Fruit fly (Drosophila melanogaster) whole organism, embryonic: Measurements from ENCODE around the gene ATP7.
A peak's percentile ranks its signal among the peaks of the same experiment; 100 is the strongest.

Experiments used
- Bdp1 ChIP-seq: fragments of 200-800 bp; sonication (Bioruptor generic); optimal IDR thresholded peaks from 3 replicates; lab custom pipeline; 2016; ENCODE audit warnings: missing biosample characterization, missing genetic modification characterization
- Blimp-1 ChIP-seq: fragments of 200-800 bp; sonication (Bioruptor generic); optimal IDR thresholded peaks from 3 replicates; lab custom pipeline; 2018; ENCODE audit warnings: missing biosample characterization, missing genetic modification characterization, mild to moderate bottlenecking, moderate library complexity, missing genetic modification reagents
- CG11456 ChIP-seq: fragments of 200-800 bp; sonication (Bioruptor generic); IDR thresholded peaks from 3 replicates; pipeline ENCODE4 v1.3.6; 2022; ENCODE audit warnings: missing biosample characterization, missing genetic modification characterization
- CG13287 ChIP-seq: fragments of 200-800 bp; sonication (Bioruptor generic); IDR thresholded peaks from 2 replicates; pipeline ENCODE4 v1.3.6; 2022; ENCODE audit warnings: missing biosample characterization, missing genetic modification characterization; ENCODE audit not compliant: partially characterized antibody
- CG13624 ChIP-seq: fragments of 200-800 bp; sonication (Bioruptor generic); optimal IDR thresholded peaks from 2 replicates; lab custom pipeline; 2016; ENCODE audit warnings: missing biosample characterization, missing genetic modification characterization
- CG13894 ChIP-seq: fragments of 200-800 bp; sonication (Bioruptor generic); optimal IDR thresholded peaks from 3 replicates; lab custom pipeline; 2018; ENCODE audit warnings: missing biosample characterization, mild to moderate bottlenecking, missing genetic modification characterization, moderate library complexity
- CG14441 ChIP-seq: fragments of 200-800 bp; sonication (Bioruptor generic); IDR thresholded peaks from 2 replicates; pipeline ENCODE4 v1.3.6; 2022; ENCODE audit warnings: missing biosample characterization, missing genetic modification characterization
- CG16779 ChIP-seq: fragments of 200-800 bp; sonication (Bioruptor generic); IDR thresholded peaks from 2 replicates; pipeline ENCODE4 v1.3.6; 2022; ENCODE audit warnings: missing biosample characterization, missing genetic modification characterization
- CG17829 ChIP-seq: fragments of 200-800 bp; optimal IDR thresholded peaks from 2 replicates; lab custom pipeline; 2019; ENCODE audit warnings: missing biosample characterization, mild to moderate bottlenecking, missing genetic modification characterization, moderate library complexity
- CG18262 ChIP-seq: fragments of 200-800 bp; optimal IDR thresholded peaks from 3 replicates; lab custom pipeline; 2019; ENCODE audit warnings: missing biosample characterization, mild to moderate bottlenecking, missing genetic modification characterization, moderate library complexity
- CG18476 ChIP-seq: fragments of 200-800 bp; sonication (Bioruptor generic); optimal IDR thresholded peaks from 2 replicates; lab custom pipeline; 2016; ENCODE audit warnings: missing biosample characterization, mild to moderate bottlenecking, missing genetic modification characterization
- CG32532 ChIP-seq: fragments of 200-800 bp; sonication (Bioruptor generic); IDR thresholded peaks from 2 replicates; pipeline ENCODE4 v1.3.6; 2022; ENCODE audit warnings: missing biosample characterization, missing genetic modification characterization
- CG32767 ChIP-seq: fragments of 200-800 bp; sonication (Bioruptor generic); IDR thresholded peaks from 2 replicates; pipeline ENCODE4 v1.3.6; 2022; ENCODE audit warnings: missing biosample characterization, missing genetic modification characterization
- CG34422 ChIP-seq: fragments of 200-800 bp; sonication (Bioruptor generic); IDR thresholded peaks from 3 replicates; pipeline ENCODE4 v1.3.6; 2022; ENCODE audit warnings: missing biosample characterization, missing genetic modification characterization
- CG4424 ChIP-seq: fragments of 200-800 bp; sonication (Bioruptor generic); optimal IDR thresholded peaks from 3 replicates; lab custom pipeline; 2016; ENCODE audit warnings: missing biosample characterization, missing genetic modification characterization
- CG4707 ChIP-seq: fragments of 200-800 bp; sonication (Bioruptor generic); optimal IDR thresholded peaks from 2 replicates; lab custom pipeline; 2018; ENCODE audit warnings: missing biosample characterization, mild to moderate bottlenecking, missing genetic modification characterization, moderate library complexity
- CG9215 ChIP-seq: fragments of 200-800 bp; sonication (Bioruptor generic); IDR thresholded peaks from 2 replicates; pipeline ENCODE4 v1.3.6; 2022; ENCODE audit warnings: missing biosample characterization, missing genetic modification characterization
- CG9437 ChIP-seq: fragments of 200-800 bp; sonication (Bioruptor generic); optimal IDR thresholded peaks from 2 replicates; lab custom pipeline; 2018; ENCODE audit warnings: missing biosample characterization, mild to moderate bottlenecking, missing genetic modification characterization
- CkIIα-i1 ChIP-seq: fragments of 200-800 bp; sonication (Bioruptor generic); IDR thresholded peaks from 2 replicates; pipeline ENCODE4 v1.3.6; 2022; ENCODE audit warnings: missing biosample characterization, missing genetic modification characterization
- Dip3 ChIP-seq: fragments of 200-800 bp; sonication (Bioruptor generic); optimal IDR thresholded peaks from 3 replicates; lab custom pipeline; 2016; ENCODE audit warnings: missing biosample characterization, missing genetic modification characterization
- Dll ChIP-seq: fragments of 200-800 bp; sonication (Bioruptor generic); IDR thresholded peaks from 4 replicates; pipeline ENCODE4 v1.3.6; 2022; ENCODE audit warnings: missing biosample characterization, missing genetic modification characterization; ENCODE audit not compliant: partially characterized antibody
- H2.0 ChIP-seq: fragments of 200-800 bp; sonication (Bioruptor generic); IDR thresholded peaks from 2 replicates; pipeline ENCODE4 v1.3.6; 2022; ENCODE audit warnings: missing biosample characterization, missing genetic modification characterization
- Ptx1 ChIP-seq: fragments of 200-800 bp; sonication (Bioruptor generic); IDR thresholded peaks from 2 replicates; pipeline ENCODE4 v1.3.6; 2022; ENCODE audit warnings: missing biosample characterization, missing genetic modification characterization
- Scr ChIP-seq: fragments of 200-800 bp; sonication (Bioruptor generic); IDR thresholded peaks from 2 replicates; pipeline ENCODE4 v1.3.6; 2022; ENCODE audit warnings: missing biosample characterization, missing genetic modification characterization; ENCODE audit not compliant: partially characterized antibody
- Xrp1 ChIP-seq: fragments of 200-800 bp; sonication (Bioruptor generic); IDR thresholded peaks from 2 replicates; pipeline ENCODE4 v1.3.6; 2022; ENCODE audit warnings: missing biosample characterization, missing genetic modification characterization
- YL-1 ChIP-seq: fragments of 200-800 bp; sonication (Bioruptor generic); optimal IDR thresholded peaks from 3 replicates; lab custom pipeline; 2017; ENCODE audit warnings: missing biosample characterization, mild to moderate bottlenecking, missing genetic modification characterization
- abd-A ChIP-seq: fragments of 200-800 bp; sonication (Bioruptor generic); optimal IDR thresholded peaks from 3 replicates; lab custom pipeline; 2019; ENCODE audit warnings: missing biosample characterization, mild to moderate bottlenecking, missing genetic modification characterization, moderate library complexity
- al ChIP-seq: fragments of 200-800 bp; sonication (Bioruptor generic); IDR thresholded peaks from 2 replicates; pipeline ENCODE4 v1.3.6; 2022; ENCODE audit warnings: missing biosample characterization, missing genetic modification characterization
- ap ChIP-seq: fragments of 200-800 bp; sonication (Bioruptor generic); IDR thresholded peaks from 2 replicates; pipeline ENCODE4 v1.3.6; 2022; ENCODE audit warnings: missing biosample characterization, missing genetic modification characterization
- az2 ChIP-seq: fragments of 200-800 bp; sonication (Bioruptor generic); optimal IDR thresholded peaks from 3 replicates; lab custom pipeline; 2016; ENCODE audit warnings: missing biosample characterization, missing genetic modification characterization
- chinmo ChIP-seq: fragments of 200-800 bp; sonication (Bioruptor generic); IDR thresholded peaks from 4 replicates; pipeline ENCODE4 v1.3.6; 2022; ENCODE audit warnings: missing biosample characterization, missing genetic modification characterization; ENCODE audit not compliant: partially characterized antibody
- crol ChIP-seq: fragments of 200-800 bp; sonication (Bioruptor generic); IDR thresholded peaks from 2 replicates; pipeline ENCODE4 v1.3.6; 2022; ENCODE audit warnings: missing biosample characterization, missing genetic modification characterization
- en ChIP-seq: fragments of 200-800 bp; sonication (Bioruptor generic); optimal IDR thresholded peaks from 2 replicates; lab custom pipeline; 2016; ENCODE audit warnings: missing biosample characterization, missing genetic modification characterization
- fd96Cb ChIP-seq: fragments of 200-800 bp; sonication (Bioruptor generic); optimal IDR thresholded peaks from 2 replicates; lab custom pipeline; 2018; ENCODE audit warnings: missing biosample characterization, mild to moderate bottlenecking, missing genetic modification characterization, moderate library complexity
- hbn ChIP-seq: fragments of 200-800 bp; sonication (Bioruptor generic); IDR thresholded peaks from 2 replicates; pipeline ENCODE4 v1.3.6; 2022; ENCODE audit warnings: missing biosample characterization, missing genetic modification characterization; ENCODE audit not compliant: partially characterized antibody
- hth ChIP-seq: fragments of >200 bp; optimal IDR thresholded peaks from 2 replicates; lab custom pipeline; 2017; ENCODE audit warnings: inconsistent platforms
- inv ChIP-seq: fragments of 200-800 bp; sonication (Bioruptor generic); IDR thresholded peaks from 2 replicates; pipeline ENCODE4 v1.3.6; 2022; ENCODE audit warnings: missing biosample characterization, missing genetic modification characterization; ENCODE audit not compliant: partially characterized antibody
- knrl ChIP-seq: fragments of 200-800 bp; sonication (Bioruptor generic); IDR thresholded peaks from 3 replicates; pipeline ENCODE4 v1.3.6; 2022; ENCODE audit warnings: missing biosample characterization, missing genetic modification characterization; ENCODE audit not compliant: partially characterized antibody
- luna ChIP-seq: fragments of 200-800 bp; sonication (Bioruptor generic); optimal IDR thresholded peaks from 2 replicates; lab custom pipeline; 2016; ENCODE audit warnings: missing biosample characterization, missing genetic modification characterization
- mirr ChIP-seq: fragments of 200-800 bp; sonication (Bioruptor generic); optimal IDR thresholded peaks from 3 replicates; lab custom pipeline; 2018; ENCODE audit warnings: missing biosample characterization, mild to moderate bottlenecking, missing genetic modification characterization
- mld ChIP-seq: fragments of 200-800 bp; sonication (Bioruptor generic); IDR thresholded peaks from 3 replicates; pipeline ENCODE4 v1.3.6; 2022; ENCODE audit warnings: missing biosample characterization, missing genetic modification characterization; ENCODE audit not compliant: partially characterized antibody
- pho ChIP-seq: fragments of 200-800 bp; sonication (Bioruptor generic); optimal IDR thresholded peaks from 2 replicates; lab custom pipeline; 2016; ENCODE audit warnings: missing biosample characterization, missing genetic modification characterization
- pnt ChIP-seq: fragments of 200-800 bp; sonication (Bioruptor generic); optimal IDR thresholded peaks from 3 replicates; lab custom pipeline; 2016; ENCODE audit warnings: missing biosample characterization, missing genetic modification characterization
- pum ChIP-seq: fragments of 200-800 bp; sonication (Bioruptor generic); optimal IDR thresholded peaks from 2 replicates; lab custom pipeline; 2016; ENCODE audit warnings: missing biosample characterization, missing genetic modification characterization
- rib ChIP-seq: fragments of 200-800 bp; sonication (Bioruptor generic); IDR thresholded peaks from 2 replicates; pipeline ENCODE4 v1.3.6; 2022; ENCODE audit warnings: missing biosample characterization, missing genetic modification characterization
- row ChIP-seq: fragments of 200-800 bp; sonication (Bioruptor generic); IDR thresholded peaks from 3 replicates; pipeline ENCODE4 v1.3.6; 2022; ENCODE audit warnings: missing biosample characterization, missing genetic modification characterization
- sim ChIP-seq: fragments of 200-800 bp; sonication (Bioruptor generic); IDR thresholded peaks from 2 replicates; pipeline ENCODE4 v1.3.6; 2022; ENCODE audit warnings: missing biosample characterization, missing genetic modification characterization
- tgo ChIP-seq: fragments of 200-800 bp; sonication (Bioruptor generic); IDR thresholded peaks from 3 replicates; pipeline ENCODE4 v1.3.6; 2022; ENCODE audit warnings: missing biosample characterization, missing genetic modification characterization
- trh ChIP-seq: fragments of 200-800 bp; sonication (Bioruptor generic); optimal IDR thresholded peaks from 2 replicates; lab custom pipeline; 2016; ENCODE audit warnings: missing biosample characterization, missing genetic modification characterization
- tup ChIP-seq: fragments of 200-800 bp; sonication (Bioruptor generic); optimal IDR thresholded peaks from 2 replicates; lab custom pipeline; 2016; ENCODE audit warnings: missing biosample characterization, mild to moderate bottlenecking, missing genetic modification characterization, moderate library complexity
- zen ChIP-seq: fragments of 200-800 bp; sonication (Bioruptor generic); optimal IDR thresholded peaks from 3 replicates; lab custom pipeline; 2018; ENCODE audit warnings: missing biosample characterization, mild to moderate bottlenecking, missing genetic modification characterization, moderate library complexity
- zfh2 ChIP-seq: fragments of 200-800 bp; sonication (Bioruptor generic); optimal IDR thresholded peaks from 2 replicates; lab custom pipeline; 2016; ENCODE audit warnings: missing biosample characterization, missing genetic modification characterization

Gene ATP7

dm6 chrX:11849267-11849666, 5.6 kb upstream of the ATP7 start (continued):
- TF ChIP-seq Ptx1 (GFP tag; lab: Robert Waterston, UW) (no peak), pum (GFP tag; lab: Kevin White, UChicago) (no peak), CG16779 (no peak), crol (GFP tag; lab: Robert Waterston, UW) (peak; percentile 59; the same call in 1 of the 2 replicates), luna (GFP tag; lab: Kevin White, UChicago) (no peak), row (0 out of 3 replicates have a peak, but pooled peaks have one; percentile 7), CG11456 (GFP tag; lab: Robert Waterston, UW) (no peak), CG18476 (GFP tag; lab: Kevin White, UChicago) (peak; percentile 10), Dll (GFP tag; lab: Robert Waterston, UW) (no peak), CG32532 (0 out of 2 replicates have a peak, but pooled peaks have one; percentile 7), CG14441 (GFP tag; lab: Robert Waterston, UW) (peak; percentile 40), pho (no peak), pnt (GFP tag; lab: Kevin White, UChicago) (no peak), abd-A (tag; lab: Kevin White, UChicago) (peak; percentile 72), CG9437 (GFP tag; lab: Kevin White, UChicago) (no peak), en (GFP tag; lab: Kevin White, UChicago) (no peak), fd96Cb (no peak), tup (GFP tag; lab: Kevin White, UChicago) (no peak), hth (no peak), al (GFP tag; lab: Robert Waterston, UW) (peak; percentile 17; the same call in 1 of the 2 replicates), rib (GFP tag; lab: Robert Waterston, UW) (no peak), hbn (GFP tag; lab: Robert Waterston, UW) (no peak), tgo (GFP tag; lab: Robert Waterston, UW) (no peak), YL-1 (no peak), CG17829 (tag; lab: Kevin White, UChicago) (no peak), trh (GFP tag; lab: Kevin White, UChicago) (no peak), H2.0 (GFP tag; lab: Robert Waterston, UW) (no peak), CkIIα-i1 (GFP tag; lab: Robert Waterston, UW) (no peak), Scr (no peak)

DNA sequence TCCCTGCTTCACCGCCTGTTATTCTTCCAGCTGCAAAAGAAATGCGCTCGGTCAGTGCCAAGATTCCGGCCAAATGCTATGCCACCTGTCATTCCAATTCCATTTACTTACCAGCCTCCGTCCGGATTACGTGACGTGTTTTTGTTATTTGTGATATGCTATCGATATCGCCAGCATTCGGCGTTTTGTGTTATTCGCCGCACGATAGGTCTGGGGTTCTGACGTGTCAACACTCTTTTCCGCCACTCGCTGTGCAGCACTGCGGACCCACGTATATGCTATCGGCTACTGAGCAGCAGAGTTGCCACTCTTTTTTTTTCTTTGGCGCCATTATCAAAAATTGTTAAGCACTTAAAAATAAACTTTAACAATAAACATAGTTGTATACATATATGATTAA, 2.5 kb upstream of the ATP7 start, which contains the start of gene p24-1:
Gene p24-1, minus strand, starts transcription at position 221 of the 400 bp plus-strand sequence.
- TF ChIP-seq CG13894 (tag; lab: Kevin White, UChicago), result peak; percentile 71
- TF ChIP-seq zfh2 (GFP tag; lab: Kevin White, UChicago), result peak; percentile 76
- peak; percentile 50 for TF ChIP-seq CG17829 (tag; lab: Kevin White, UChicago)
- TF ChIP-seq CG9215, result no peak; the same call in 1 of the 2 replicates
- TF ChIP-seq zen (tag; lab: Kevin White, UChicago), result no peak
- TF ChIP-seq CG4707 (GFP tag; lab: Kevin White, UChicago), result no peak
- TF ChIP-seq mld (GFP tag; lab: Robert Waterston, UW), result peak; percentile 81
- peak; percentile 15 for TF ChIP-seq CG4424 (GFP tag; lab: Kevin White, UChicago)
- TF ChIP-seq CG13287 (GFP tag; lab: Robert Waterston, UW), result peak; percentile 91
- no peak for TF ChIP-seq CG32767 (GFP tag; lab: Robert Waterston, UW)
- TF ChIP-seq Dip3, result peak; percentile 42
- TF ChIP-seq inv (GFP tag; lab: Robert Waterston, UW), result peak; percentile 82
- peak; percentile 39 for TF ChIP-seq mirr (GFP tag; lab: Kevin White, UChicago)
- TF ChIP-seq Blimp-1 (GFP tag; lab: Kevin White, UChicago), result no peak
- no peak for TF ChIP-seq sim
- peak; percentile 9 for TF ChIP-seq az2 (GFP tag; lab: Kevin White, UChicago)
- TF ChIP-seq chinmo (GFP tag; lab: Robert Waterston, UW), result peak; percentile 90; the same call in 2 of the 4 replicates
- peak; percentile 70 for TF ChIP-seq CG13624 (GFP tag; lab: Kevin White, UChicago)
- peak; percentile 62; the same call in 2 of the 3 replicates for TF ChIP-seq CG34422
- no peak for TF ChIP-seq ap (GFP tag; lab: Robert Waterston, UW)
- TF ChIP-seq Xrp1 (GFP tag; lab: Robert Waterston, UW), result peak; percentile 35; the same call in 1 of the 2 replicates
- TF ChIP-seq CG18262 (tag; lab: Kevin White, UChicago), result peak; percentile 7
- TF ChIP-seq knrl (GFP tag; lab: Robert Waterston, UW), result peak; percentile 85
- peak; percentile 19 for TF ChIP-seq Bdp1 (GFP tag; lab: Kevin White, UChicago)
